Fruit fly (Drosophila melanogaster) whole organism, pupa: ENCODE results near the gene spn-D.

Source experiments
- CG10348 ChIP-seq: fragments of 200-800 bp; sonication (Bioruptor generic); IDR thresholded peaks from 2 replicates; pipeline ENCODE4 v1.3.6; 2022; ENCODE audit warnings: missing biosample characterization, missing genetic modification characterization
- CG14655 ChIP-seq: fragments of 200-800 bp; sonication (Bioruptor generic); optimal IDR thresholded peaks from 3 replicates; lab custom pipeline; 2017; ENCODE audit warnings: mild to moderate bottlenecking, missing biosample characterization, missing genetic modification reagents, missing genetic modification characterization
- CG15710 ChIP-seq: fragments of 200-800 bp; sonication (Bioruptor generic); optimal IDR thresholded peaks from 2 replicates; lab custom pipeline; 2018; ENCODE audit warnings: missing biosample characterization, mild to moderate bottlenecking, missing genetic modification characterization, moderate library complexity
- CG32121 ChIP-seq: fragments of 200-800 bp; sonication (Bioruptor generic); IDR thresholded peaks from 2 replicates; pipeline ENCODE4 v1.3.6; 2022; ENCODE audit warnings: missing biosample characterization, missing genetic modification characterization
- CG34367 ChIP-seq: fragments of 200-800 bp; sonication (Bioruptor generic); optimal IDR thresholded peaks from 2 replicates; lab custom pipeline; 2018; ENCODE audit warnings: missing biosample characterization, mild to moderate bottlenecking, missing genetic modification characterization
- CG4496 ChIP-seq: fragments of 200-800 bp; sonication (Bioruptor generic); IDR thresholded peaks from 3 replicates; pipeline ENCODE4 v1.3.6; 2022; ENCODE audit warnings: missing biosample characterization, missing genetic modification characterization
- EcR ChIP-seq: fragments of 200-800 bp; sonication (Bioruptor generic); optimal IDR thresholded peaks from 3 replicates; lab custom pipeline; 2019; ENCODE audit warnings: missing biosample characterization, missing genetic modification characterization, mild to moderate bottlenecking, moderate library complexity, missing genetic modification reagents
- Ets98B ChIP-seq: fragments of 200-800 bp; sonication (Bioruptor generic); IDR thresholded peaks from 2 replicates; pipeline ENCODE4 v1.3.6; 2022; ENCODE audit warnings: missing biosample characterization, missing genetic modification characterization
- Pif1A ChIP-seq: fragments of 200-800 bp; sonication (Bioruptor generic); optimal IDR thresholded peaks from 3 replicates; lab custom pipeline; 2016; ENCODE audit warnings: missing biosample characterization, missing genetic modification characterization
- rn ChIP-seq: fragments of 200-800 bp; sonication (Bioruptor generic); IDR thresholded peaks from 2 replicates; pipeline ENCODE4 v1.3.6; 2022; ENCODE audit warnings: missing biosample characterization, missing genetic modification characterization

DNA sequence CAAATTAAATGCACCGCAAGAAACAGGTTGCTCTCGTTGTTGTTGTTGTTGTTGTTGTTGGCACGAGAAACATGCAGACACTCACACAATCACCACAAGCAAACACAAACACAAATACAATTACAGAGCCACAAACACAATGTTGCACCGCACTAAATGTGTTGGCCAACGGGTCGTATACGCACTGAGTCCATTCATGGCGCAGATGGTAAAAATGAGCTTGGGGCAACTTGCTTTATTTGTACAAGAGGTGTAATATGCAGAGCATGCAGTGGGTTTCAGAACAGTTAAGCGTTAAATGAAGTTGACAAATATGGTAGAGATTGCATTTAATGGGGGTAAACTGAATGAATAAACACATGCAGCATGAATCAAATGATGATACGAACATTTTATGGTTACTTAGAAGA lies 27.6 kb upstream of the spn-D start:
- TF ChIP-seq EcR: no peak
- no peak for TF ChIP-seq CG14655
- no peak for TF ChIP-seq CG32121 (GFP tag; lab: Robert Waterston, UW)
- no peak for TF ChIP-seq CG4496
- TF ChIP-seq CG15710 (tag; lab: Kevin White, UChicago): no peak
- no peak for TF ChIP-seq CG34367
- no peak for TF ChIP-seq rn (GFP tag; lab: Robert Waterston, UW)
- no peak for TF ChIP-seq Pif1A (GFP tag; lab: Kevin White, UChicago)
- no peak for TF ChIP-seq CG10348
- TF ChIP-seq Ets98B (GFP tag; lab: Robert Waterston, UW): no peak
